Worm (Caenorhabditis elegans): Measurements from ENCODE around the gene ttr-23.

The ttr-23 gene

DNA sequence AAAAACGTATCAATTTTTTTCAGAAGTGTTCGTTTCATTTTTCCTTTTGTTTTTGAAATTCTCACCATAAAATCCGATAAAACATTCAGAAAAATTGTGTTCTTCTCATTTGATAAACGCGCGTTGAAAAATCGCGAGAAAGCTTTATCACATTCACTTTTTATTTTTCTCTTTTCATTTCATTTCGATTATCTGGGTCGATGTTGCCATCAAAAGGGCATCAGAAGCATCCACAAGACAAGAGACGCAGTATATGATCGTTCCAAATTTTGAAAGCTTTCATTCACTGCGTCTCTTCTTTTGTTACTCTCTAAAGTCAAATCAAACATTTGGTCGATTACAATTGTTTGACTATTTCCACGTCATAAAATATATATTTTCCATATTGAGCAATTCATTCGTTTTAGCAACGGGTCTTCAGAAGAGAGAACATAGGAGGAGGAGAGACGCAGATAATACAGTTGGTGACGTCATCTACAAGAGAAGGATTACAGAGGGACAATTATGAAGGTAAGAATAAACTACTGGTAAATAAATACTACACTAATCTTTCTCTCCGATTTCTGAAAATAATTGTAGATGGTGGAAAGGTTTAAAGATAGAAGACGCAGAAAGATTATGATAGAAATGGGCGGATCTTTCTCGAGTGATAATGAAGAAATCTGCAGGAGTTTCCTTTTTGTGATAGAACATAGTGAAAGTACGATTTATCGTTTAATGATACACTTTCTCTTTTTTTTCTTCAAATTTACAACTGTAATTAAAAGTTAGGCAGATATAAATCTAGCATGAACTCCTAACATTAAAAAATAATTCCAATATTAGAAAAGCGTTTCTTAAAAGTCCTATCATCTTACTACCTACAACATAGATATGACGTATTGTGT is 12.6 kb upstream of the ttr-23 start, which contains the start of gene H27A22.1:
H27A22.1 (plus strand) TSS at position 505 of the 887 bp plus-strand sequence.
- TF ChIP-seq skn-1 (tag; optimal IDR thresholded peaks at IDR 0.05) (no peak), ceh-16 (tag; optimal IDR thresholded peaks at IDR 0.05) (no peak), aly-2 (tag; optimal IDR thresholded peaks at IDR 0.05) (no peak), elt-1 (tag; optimal IDR thresholded peaks at IDR 0.05) (no peak), egl-27 (tag; optimal IDR thresholded peaks at IDR 0.05) (no peak), unc-62 (GFP tag; optimal IDR thresholded peaks at IDR 0.05) (no peak), nhr-25 (tag; optimal IDR thresholded peaks at IDR 0.05) (peak; percentile 9), blmp-1 (tag; optimal IDR thresholded peaks at IDR 0.05; ENCODE audit: insufficient read depth) (peak; percentile 95), mab-5 (tag; optimal IDR thresholded peaks at IDR 0.05) (no peak)

DNA sequence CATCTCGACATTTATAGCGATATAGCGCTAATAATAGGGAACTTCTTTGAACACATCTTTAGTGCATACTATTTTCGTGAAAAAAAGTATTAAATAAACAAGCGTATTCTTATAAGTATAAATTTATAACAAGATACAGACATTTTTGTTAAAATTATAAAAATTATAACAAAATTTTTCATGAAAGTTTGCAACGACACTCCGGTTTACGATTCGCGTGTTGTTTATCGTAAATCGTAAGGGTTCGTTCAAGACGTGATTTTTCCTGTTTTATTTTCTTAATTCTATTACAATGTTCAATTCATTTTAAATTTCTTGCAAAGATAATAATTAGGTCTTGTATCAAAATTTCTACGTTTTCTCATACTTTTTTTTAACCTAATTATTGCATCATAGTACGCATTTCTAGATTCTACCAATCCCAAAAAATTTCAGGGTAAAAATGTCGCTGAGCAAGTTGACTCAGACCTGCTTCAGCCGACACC is 9.1 kb upstream of the ttr-23 start, which contains the start of gene scpl-4:
scpl-4 (plus strand) TSS at position 435 of the 485 bp plus-strand sequence.
- TF ChIP-seq skn-1 (tag; optimal IDR thresholded peaks at IDR 0.05) (no peak), unc-62 (GFP tag; optimal IDR thresholded peaks at IDR 0.05) (no peak), unc-55 (GFP tag; optimal IDR thresholded peaks at IDR 0.05) (peak; percentile 36)

DNA sequence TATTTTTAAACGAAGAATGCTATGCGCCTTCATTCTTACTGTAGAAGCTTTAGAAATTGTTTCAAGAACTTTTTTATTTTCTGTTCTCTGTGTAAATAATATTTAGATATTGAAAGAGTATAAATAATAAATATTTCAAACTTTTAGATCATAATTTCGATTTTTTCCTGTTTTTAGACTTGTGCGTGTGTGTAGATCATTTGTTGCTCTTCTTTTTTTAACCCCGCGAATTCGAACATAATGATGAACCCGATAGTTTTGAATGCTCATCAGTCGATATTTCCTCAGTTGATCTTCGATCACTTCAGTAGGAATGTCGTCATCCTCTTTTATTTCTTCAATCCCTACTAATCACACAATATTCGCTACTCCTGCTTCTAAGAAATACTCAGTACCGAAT is 7.6 kb upstream of the ttr-23 start, which contains the start of gene T21C9.13:
T21C9.13 (plus strand) TSS at position 33 of the 400 bp plus-strand sequence.
- TF ChIP-seq ztf-11 (tag; optimal IDR thresholded peaks at IDR 0.05): no peak
- TF ChIP-seq aly-2 (tag; optimal IDR thresholded peaks at IDR 0.05): no peak
- TF ChIP-seq peb-1 (tag; optimal IDR thresholded peaks at IDR 0.05): no peak

ce11 chrV:10594810-10595209 is 5.2 kb upstream of the ttr-23 start, which contains the start of gene T21C9.11:
Gene T21C9.11 (minus strand): TSS chrV:10594910.
- TF ChIP-seq Y55F3AM.14 (GFP tag; optimal IDR thresholded peaks at IDR 0.05): no peak
- TF ChIP-seq sem-4 (tag; optimal IDR thresholded peaks at IDR 0.05): no peak
- no peak for TF ChIP-seq unc-62 (GFP tag; optimal IDR thresholded peaks at IDR 0.05)
- no peak for TF ChIP-seq blmp-1 (tag; optimal IDR thresholded peaks at IDR 0.05; ENCODE audit: insufficient read depth)
- TF ChIP-seq aly-2 (tag; optimal IDR thresholded peaks at IDR 0.05): no peak
- TF ChIP-seq mab-5 (tag; optimal IDR thresholded peaks at IDR 0.05): no peak
- no peak for TF ChIP-seq sma-9 (GFP tag; optimal IDR thresholded peaks at IDR 0.05)
- TF ChIP-seq sma-9 (tag; optimal IDR thresholded peaks at IDR 0.05): no peak
- TF ChIP-seq nhr-6 (tag; optimal IDR thresholded peaks at IDR 0.05): no peak
- no peak for TF ChIP-seq snpc-4 (tag; optimal IDR thresholded peaks at IDR 0.05)
- no peak for TF ChIP-seq peb-1 (tag; optimal IDR thresholded peaks at IDR 0.05)
- no peak for TF ChIP-seq elt-3 (tag; optimal IDR thresholded peaks at IDR 0.05)
- no peak for TF ChIP-seq mdl-1 (tag; optimal IDR thresholded peaks at IDR 0.05)
- TF ChIP-seq nhr-25 (tag; optimal IDR thresholded peaks at IDR 0.05): no peak
- no peak for TF ChIP-seq ztf-4 (tag; optimal IDR thresholded peaks at IDR 0.05)
- no peak for TF ChIP-seq nhr-12 (tag; optimal IDR thresholded peaks at IDR 0.05)
- TF ChIP-seq nhr-237 (tag; optimal IDR thresholded peaks at IDR 0.05): no peak
- TF ChIP-seq ztf-11 (tag; optimal IDR thresholded peaks at IDR 0.05): no peak
- TF ChIP-seq F13H6.1 (tag; optimal IDR thresholded peaks at IDR 0.05): no peak

DNA sequence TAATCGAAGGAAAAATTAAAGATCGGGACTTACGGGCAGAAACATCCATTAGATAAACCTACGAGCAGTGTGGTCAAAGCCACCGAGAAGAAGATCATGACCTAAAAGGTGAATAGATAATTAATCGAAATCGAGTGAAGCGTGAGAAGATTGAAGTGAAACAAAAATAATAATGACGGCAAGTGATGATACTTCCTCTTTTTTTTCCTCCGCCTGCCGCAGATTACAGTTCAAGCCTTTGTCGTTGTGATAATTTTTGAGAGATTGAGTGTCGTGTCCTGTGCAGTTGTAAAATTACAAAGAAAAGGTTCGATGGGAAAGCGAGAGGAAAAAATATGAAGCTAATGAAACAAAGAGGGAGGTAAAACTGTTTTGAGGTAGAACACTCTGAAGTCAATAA is 2.8 kb upstream of the ttr-23 start, which contains the start of gene T21C9.9:
T21C9.9 (minus strand) TSS at position 101 of the 400 bp plus-strand sequence.
- TF ChIP-seq peb-1 (tag; optimal IDR thresholded peaks at IDR 0.05) (no peak), sma-9 (GFP tag; optimal IDR thresholded peaks at IDR 0.05) (no peak), sma-9 (tag; optimal IDR thresholded peaks at IDR 0.05) (no peak), nhr-21 (tag; optimal IDR thresholded peaks at IDR 0.05) (no peak), lin-11 (tag; optimal IDR thresholded peaks at IDR 0.05) (no peak), unc-39 (tag; optimal IDR thresholded peaks at IDR 0.05) (no peak), F13H6.1 (tag; optimal IDR thresholded peaks at IDR 0.05) (no peak), nhr-11 (tag; optimal IDR thresholded peaks at IDR 0.05) (no peak), nhr-77 (tag; optimal IDR thresholded peaks at IDR 0.05) (no peak), nhr-129 (tag; optimal IDR thresholded peaks at IDR 0.05) (no peak), C34F6.9 (tag; optimal IDR thresholded peaks at IDR 0.05) (no peak), nhr-10 (tag; optimal IDR thresholded peaks at IDR 0.05) (no peak), zag-1 (tag; optimal IDR thresholded peaks at IDR 0.05) (no peak), crh-2 (tag; optimal IDR thresholded peaks at IDR 0.05) (no peak), nhr-25 (tag; optimal IDR thresholded peaks at IDR 0.05) (no peak), ZK546.5 (tag; optimal IDR thresholded peaks at IDR 0.05) (no peak)

All from whole organism, L2 larva.